Worm (Caenorhabditis elegans): Measurements from ENCODE around the gene ZK353.10.

- TF ChIP-seq elt-3 (tag; optimal IDR thresholded peaks at IDR 0.05) (no peak), unc-62 (GFP tag; optimal IDR thresholded peaks at IDR 0.05) (no peak), egl-27 (tag; optimal IDR thresholded peaks at IDR 0.05) (no peak), nhr-237 (tag; optimal IDR thresholded peaks at IDR 0.05) (no peak), ama-1 (optimal IDR thresholded peaks at IDR 0.05) (no peak), nhr-12 (tag; optimal IDR thresholded peaks at IDR 0.05) (no peak), ztf-4 (tag; optimal IDR thresholded peaks at IDR 0.05) (no peak), pha-4 (tag; optimal IDR thresholded peaks at IDR 0.05) (peak; percentile 68), ZK546.5 (tag; optimal IDR thresholded peaks at IDR 0.05) (no peak), unc-39 (tag; optimal IDR thresholded peaks at IDR 0.05) (no peak)
These were observed 37.9 kb upstream of the ZK353.10 start, which contains the start of gene ZK1236.5 for ce11 chrIII:8432143-8432542.

All from whole organism, L3 larva.